Fruit fly (Drosophila melanogaster): ENCODE data around the gene Marcal1.

Gene Marcal1

dm6 chr2L:5004677-5005463, 49.6 kb downstream of the Marcal1 start (continued):
- TF ChIP-seq pb (GFP tag; optimal IDR thresholded peaks at IDR 0.05) (peak; percentile 90), CG7271 (tag; optimal IDR thresholded peaks at IDR 0.05) (peak; percentile 75), Gug (GFP tag; IDR thresholded peaks at IDR 0.05) (peak; percentile 97), abd-A (tag; optimal IDR thresholded peaks at IDR 0.05) (peak; percentile 77), CG13424 (tag; optimal IDR thresholded peaks at IDR 0.05) (peak; percentile 95), Gsc (GFP tag; IDR thresholded peaks at IDR 0.05) (peak; percentile 88)

- no peak for TF ChIP-seq dmrt99B (tag; optimal IDR thresholded peaks at IDR 0.05)
- peak in 1 of 2 experiments; percentile 89 for TF ChIP-seq Hr78 (GFP tag; optimal IDR thresholded peaks at IDR 0.05)
- 0 out of 3 replicates have a peak, but pooled peaks have one; percentile 24 for TF ChIP-seq z (GFP tag; IDR thresholded peaks at IDR 0.05)
- no peak for TF ChIP-seq yki (optimal IDR thresholded peaks at IDR 0.05)
- 0 out of 4 replicates have a peak, but pooled peaks have one; percentile 52 for TF ChIP-seq chinmo (GFP tag; IDR thresholded peaks at IDR 0.05; ENCODE audit: partially characterized antibody)
- TF ChIP-seq CG6791 (GFP tag; IDR thresholded peaks at IDR 0.05; ENCODE audit: partially characterized antibody) = 0 out of 3 replicates have a peak, but pooled peaks have one; percentile 26
Measured at dm6 chr2L:5005464-5005764, 50.1 kb downstream of the Marcal1 start.

dm6 chr2L:5006323-5006722, 51.0 kb downstream of the Marcal1 start:
- TF ChIP-seq chn (GFP tag; optimal IDR thresholded peaks at IDR 0.05) (no peak), bcd (GFP tag; optimal IDR thresholded peaks at IDR 0.05) (no peak), sr (GFP tag; IDR thresholded peaks at IDR 0.05) (peak; percentile 24; the same call in 1 of the 3 replicates), ash1 (GFP tag; optimal IDR thresholded peaks at IDR 0.05) (no peak), pfk (GFP tag; optimal IDR thresholded peaks at IDR 0.05) (no peak), fd64A (GFP tag; optimal IDR thresholded peaks at IDR 0.05) (no peak), sens (GFP tag) (peak; percentile 55)

dm6 chr2L:5007256-5007655, 51.9 kb downstream of the Marcal1 start:
- no peak for TF ChIP-seq phol (tag; optimal IDR thresholded peaks at IDR 0.05)
- no peak for TF ChIP-seq CG13775 (GFP tag; optimal IDR thresholded peaks at IDR 0.05)
- TF ChIP-seq CG2116 (GFP tag; optimal IDR thresholded peaks at IDR 0.05) = no peak
- no peak for TF ChIP-seq emc (GFP tag; optimal IDR thresholded peaks at IDR 0.05)
- peak in 1 of 2 experiments; percentile 43 for TF ChIP-seq Pdp1 (GFP tag; optimal IDR thresholded peaks at IDR 0.05)
- TF ChIP-seq danr (GFP tag; IDR thresholded peaks at IDR 0.05) = no peak
- TF ChIP-seq slbo (GFP tag; IDR thresholded peaks at IDR 0.05) = peak; percentile 40; the same call in 1 of the 2 replicates
- peak; percentile 20 for TF ChIP-seq CG3281 (GFP tag; optimal IDR thresholded peaks at IDR 0.05)
- TF ChIP-seq CG33557 (GFP tag; optimal IDR thresholded peaks at IDR 0.05) = no peak
- TF ChIP-seq tgo (GFP tag; IDR thresholded peaks at IDR 0.05) = no peak
- TF ChIP-seq da (GFP tag; optimal IDR thresholded peaks at IDR 0.05) = no peak
- no peak for TF ChIP-seq shn (GFP tag; optimal IDR thresholded peaks at IDR 0.05)
- TF ChIP-seq Deaf1 (tag; optimal IDR thresholded peaks at IDR 0.05) = no peak
- TF ChIP-seq kni (GFP tag; optimal IDR thresholded peaks at IDR 0.05) = no peak
- peak; percentile 7 for TF ChIP-seq Meics (GFP tag; optimal IDR thresholded peaks at IDR 0.05)
- TF ChIP-seq CG42726 (GFP tag; IDR thresholded peaks at IDR 0.05; ENCODE audit: partially characterized antibody) = no peak
- TF ChIP-seq grau (tag; optimal IDR thresholded peaks at IDR 0.05) = peak; percentile 65
- TF ChIP-seq CG6175 (GFP tag; IDR thresholded peaks at IDR 0.05) = no peak
- no peak for TF ChIP-seq gfzf (GFP tag; optimal IDR thresholded peaks at IDR 0.05)
- no peak for TF ChIP-seq tup (GFP tag; optimal IDR thresholded peaks at IDR 0.05)
- TF ChIP-seq CG18476 (GFP tag; optimal IDR thresholded peaks at IDR 0.05) = no peak
- TF ChIP-seq Side (GFP tag; optimal IDR thresholded peaks at IDR 0.05) = no peak
- TF ChIP-seq Mad (GFP tag; optimal IDR thresholded peaks at IDR 0.05) = no peak
- TF ChIP-seq sens (GFP tag) = peak; percentile 17
- TF ChIP-seq H2.0 (GFP tag; IDR thresholded peaks at IDR 0.05) = no peak
- no peak for TF ChIP-seq CG13296 (GFP tag; optimal IDR thresholded peaks at IDR 0.05)
- TF ChIP-seq HmgD (GFP tag; optimal IDR thresholded peaks at IDR 0.05) = no peak
- no peak for TF ChIP-seq CG6654 (GFP tag; optimal IDR thresholded peaks at IDR 0.05)

Measured in whole organism, embryonic.